Worm (Caenorhabditis elegans) whole organism, young adult: ENCODE results near the gene irld-44.

ENCODE experiments used
- B0035.1 ChIP-seq: sonication (generic microtip); optimal IDR thresholded peaks from 2 replicates; lab custom pipeline; 2016; ENCODE audit warnings: missing genetic modification characterization, mild to moderate bottlenecking, missing compliant biosample characterization, missing genotype, missing genetic modification reagents
- C06A6.2 ChIP-seq: fragments of 200-800 bp; sonication (Bioruptor generic); conservative IDR thresholded peaks from 2 replicates; pipeline ENCODE4 v1.3.6; 2022; ENCODE audit warnings: missing genetic modification characterization, missing compliant biosample characterization
- ztf-22 ChIP-seq: fragments of 200-800 bp; sonication (Bioruptor generic); optimal IDR thresholded peaks from 2 replicates; lab custom pipeline; 2018; ENCODE audit warnings: mild to moderate bottlenecking, missing genetic modification characterization, moderate library complexity, missing compliant biosample characterization

DNA sequence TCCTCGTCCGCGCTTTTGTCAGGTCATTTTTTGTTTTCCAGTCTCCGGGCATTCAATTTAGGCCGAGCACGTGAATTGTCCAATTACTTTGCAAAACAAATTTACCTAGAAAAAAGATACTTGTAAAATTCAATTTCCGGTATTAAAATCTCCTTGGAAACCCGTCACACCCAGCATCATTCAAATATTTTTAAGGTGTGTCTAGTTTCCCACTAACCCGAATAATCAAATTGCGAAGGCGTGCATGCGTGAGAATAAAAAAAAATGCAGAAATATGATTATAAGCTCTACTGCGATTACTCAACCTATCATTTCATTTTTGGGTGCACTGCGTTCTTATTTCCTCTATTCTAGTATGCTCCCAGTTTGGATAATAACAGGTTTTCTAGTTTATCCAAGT lies 3.7 kb downstream of the irld-44 start, which contains the start of gene irld-11:
- no peak for TF ChIP-seq C06A6.2 (GFP tag; lab: Robert Waterston, UW)
- TF ChIP-seq B0035.1: no peak
- no peak for TF ChIP-seq ztf-22
